Worm (Caenorhabditis elegans): ENCODE data around the gene K03H9.3.

DNA sequence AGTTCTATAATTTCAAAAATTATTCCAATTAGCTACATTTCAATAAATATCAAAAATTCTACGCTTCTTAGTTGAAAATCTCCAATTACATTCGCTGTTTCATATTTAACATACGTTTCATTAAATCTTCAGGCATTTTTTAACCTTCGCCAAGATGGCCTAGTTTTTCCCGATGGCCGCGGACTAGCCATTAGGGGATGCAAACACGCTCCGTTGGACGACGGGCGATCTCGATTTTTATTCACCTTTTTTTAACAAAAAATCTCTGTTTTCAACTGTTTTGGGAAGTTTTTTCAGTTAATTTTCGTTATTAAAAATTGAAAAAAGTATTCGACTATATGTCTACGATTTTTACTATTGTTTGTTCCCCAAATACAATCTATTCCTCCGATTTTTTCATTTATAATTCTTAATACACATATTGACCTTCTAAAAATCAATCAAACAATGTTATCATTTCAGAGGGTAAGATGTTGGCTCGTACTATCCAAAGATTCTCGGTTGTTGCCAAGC is 39.7 kb upstream of the K03H9.3 start, which contains the start of gene F58F12.1:
- TF ChIP-seq F44E2.7 (GFP tag; IDR thresholded peaks at IDR 0.05) (no peak), zag-1 (tag; optimal IDR thresholded peaks at IDR 0.05) (no peak), daf-12 (tag; optimal IDR thresholded peaks at IDR 0.05) (no peak), nhr-28 (tag; optimal IDR thresholded peaks at IDR 0.05) (peak; percentile 55), unc-62 (GFP tag; optimal IDR thresholded peaks at IDR 0.05 in 1 of 2) (peak in 1 of 2 experiments; percentile 75), unc-62 (tag; optimal IDR thresholded peaks at IDR 0.05) (no peak)
